Fruit fly (Drosophila melanogaster) whole organism, embryonic: ENCODE measurements around the gene CG7841.

Source experiments
- ATbp ChIP-seq: fragments of 200-800 bp; sonication (Bioruptor generic); optimal IDR thresholded peaks from 2 replicates; lab custom pipeline; 2017; ENCODE audit warnings: missing biosample characterization, mild to moderate bottlenecking, missing genetic modification characterization, missing genetic modification reagents
- Aef1 ChIP-seq: fragments of 200-800 bp; sonication (Bioruptor generic); IDR thresholded peaks from 3 replicates; pipeline ENCODE4 v1.3.6; 2022; ENCODE audit warnings: missing biosample characterization, missing genetic modification characterization
- Awh ChIP-seq: fragments of 200-800 bp; sonication (Bioruptor generic); IDR thresholded peaks from 2 replicates; pipeline ENCODE4, ENCODE4 v1.3.6; 2022; ENCODE audit warnings: missing biosample characterization, missing genetic modification characterization
- BEAF-32 ChIP-seq: fragments of 200-800 bp; sonication (Bioruptor generic); optimal IDR thresholded peaks from 3 replicates; lab custom pipeline; 2017; ENCODE audit warnings: missing biosample characterization, missing genetic modification characterization, mild to moderate bottlenecking, moderate library complexity, missing genetic modification reagents
- C15 ChIP-seq: fragments of 200-800 bp; sonication (Bioruptor generic); IDR thresholded peaks from 3 replicates; pipeline ENCODE4 v1.3.6; 2022; ENCODE audit warnings: missing biosample characterization, missing genetic modification characterization
- CG10366 ChIP-seq: fragments of 200-800 bp; sonication (Bioruptor generic); IDR thresholded peaks from 2 replicates; pipeline ENCODE4 v1.3.6; 2022; ENCODE audit warnings: missing biosample characterization, missing genetic modification characterization
- CG10431 ChIP-seq: fragments of 200-800 bp; sonication (Bioruptor generic); optimal IDR thresholded peaks from 3 replicates; lab custom pipeline; 2018; ENCODE audit warnings: missing biosample characterization, mild to moderate bottlenecking, missing genetic modification characterization
- CG10565 ChIP-seq: fragments of 200-800 bp; sonication (Bioruptor generic); optimal IDR thresholded peaks from 3 replicates; lab custom pipeline; 2016; ENCODE audit warnings: missing biosample characterization, mild to moderate bottlenecking, missing genetic modification characterization
- CG1233 ChIP-seq: fragments of 200-800 bp; sonication (Bioruptor generic); optimal IDR thresholded peaks from 4 replicates; lab custom pipeline; 2018; ENCODE audit warnings: missing biosample characterization, mild to moderate bottlenecking, missing genetic modification characterization
- CG15696 ChIP-seq: fragments of 200-800 bp; sonication (Bioruptor generic); optimal IDR thresholded peaks from 2 replicates; lab custom pipeline; 2019; ENCODE audit warnings: missing biosample characterization, mild to moderate bottlenecking, missing genetic modification characterization, moderate library complexity
- CG17186 ChIP-seq: fragments of 200-800 bp; sonication (Bioruptor generic); optimal IDR thresholded peaks from 3 replicates; lab custom pipeline; 2017; ENCODE audit warnings: missing biosample characterization, missing genetic modification reagents, missing genetic modification characterization
- CG2678 ChIP-seq: fragments of 200-800 bp; sonication (Bioruptor generic); optimal IDR thresholded peaks from 3 replicates; lab custom pipeline; 2019; ENCODE audit warnings: missing biosample characterization, mild to moderate bottlenecking, missing genetic modification characterization, moderate library complexity
- CG31224 ChIP-seq: fragments of 200-800 bp; sonication (Bioruptor generic); IDR thresholded peaks from 2 replicates; pipeline ENCODE4 v1.3.6; 2022; ENCODE audit warnings: missing biosample characterization, missing genetic modification characterization
- CG31365 ChIP-seq: fragments of 200-800 bp; sonication (Bioruptor generic); optimal IDR thresholded peaks from 2 replicates; lab custom pipeline; 2018; ENCODE audit warnings: missing biosample characterization, mild to moderate bottlenecking, missing genetic modification characterization
- CG43689 ChIP-seq: fragments of 200-800 bp; sonication (Bioruptor generic); IDR thresholded peaks from 2 replicates; pipeline ENCODE4 v1.3.6; 2022; ENCODE audit warnings: missing biosample characterization, missing genetic modification characterization
- CG6654 ChIP-seq: fragments of 200-800 bp; sonication (Bioruptor generic); optimal IDR thresholded peaks from 2 replicates; lab custom pipeline; 2017; ENCODE audit warnings: missing biosample characterization, mild to moderate bottlenecking, missing genetic modification characterization
- CG7745 ChIP-seq: fragments of 200-800 bp; sonication (Bioruptor generic); optimal IDR thresholded peaks from 2 replicates; lab custom pipeline; 2018; ENCODE audit warnings: missing biosample characterization, mild to moderate bottlenecking, missing genetic modification characterization, moderate library complexity
- CG8924 ChIP-seq: fragments of 200-800 bp; optimal IDR thresholded peaks from 3 replicates; lab custom pipeline; 2019; ENCODE audit warnings: missing biosample characterization, mild to moderate bottlenecking, missing genetic modification characterization, moderate library complexity
- Camta ChIP-seq: fragments of 200-800 bp; sonication (Bioruptor generic); optimal IDR thresholded peaks from 2 replicates; lab custom pipeline; 2016; ENCODE audit warnings: missing biosample characterization, missing genetic modification characterization
- D19A ChIP-seq: fragments of 200-800 bp; optimal IDR thresholded peaks from 3 replicates; lab custom pipeline; 2019; ENCODE audit warnings: missing biosample characterization, mild to moderate bottlenecking, missing genetic modification characterization, moderate library complexity
- Dbx ChIP-seq: fragments of 200-800 bp; sonication (Bioruptor generic); IDR thresholded peaks from 3 replicates; pipeline ENCODE4 v1.3.6; 2022; ENCODE audit warnings: missing biosample characterization, missing genetic modification characterization
- Doc2 ChIP-seq: fragments of 200-800 bp; sonication (Bioruptor generic); IDR thresholded peaks from 2 replicates; pipeline ENCODE4 v1.3.6; 2022; ENCODE audit warnings: missing biosample characterization, missing genetic modification characterization
- Gsc ChIP-seq: fragments of 200-800 bp; sonication (Bioruptor generic); IDR thresholded peaks from 2 replicates; pipeline ENCODE4 v1.3.6; 2022; ENCODE audit warnings: missing biosample characterization, missing genetic modification characterization
- HHEX ChIP-seq: fragments of 200-800 bp; sonication (Bioruptor generic); optimal IDR thresholded peaks from 3 replicates; lab custom pipeline; 2017; ENCODE audit warnings: missing biosample characterization, mild to moderate bottlenecking, missing genetic modification characterization, missing genetic modification reagents
- Hmx ChIP-seq: fragments of 200-800 bp; sonication (Bioruptor generic); optimal IDR thresholded peaks from 2 replicates; lab custom pipeline; 2016; ENCODE audit warnings: missing biosample characterization, missing genetic modification characterization
- Hsf ChIP-seq: fragments of 200-800 bp; sonication (Bioruptor generic); optimal IDR thresholded peaks from 3 replicates; lab custom pipeline; 2016; ENCODE audit warnings: missing biosample characterization, missing genetic modification characterization
- Kr ChIP-seq: fragments of 200-800 bp; sonication (Bioruptor generic); optimal IDR thresholded peaks from 2 replicates; lab custom pipeline; 2017; ENCODE audit warnings: missing biosample characterization, mild to moderate bottlenecking, missing genetic modification characterization
- Oaz ChIP-seq: fragments of 200-800 bp; sonication (Bioruptor generic); IDR thresholded peaks from 2 replicates; pipeline ENCODE4 v1.3.6; 2022; ENCODE audit warnings: missing biosample characterization, missing genetic modification characterization
- Optix ChIP-seq: fragments of 200-800 bp; sonication (Bioruptor generic); IDR thresholded peaks from 3 replicates; pipeline ENCODE4 v1.3.6; 2022; ENCODE audit warnings: missing biosample characterization, missing genetic modification characterization
- Six4 ChIP-seq: fragments of 200-800 bp; sonication (Bioruptor generic); optimal IDR thresholded peaks from 2 replicates; lab custom pipeline; 2016; ENCODE audit warnings: missing biosample characterization, missing genetic modification characterization
- Sox100B ChIP-seq: fragments of 200-800 bp; sonication (Bioruptor generic); optimal IDR thresholded peaks from 3 replicates; lab custom pipeline; 2018; ENCODE audit warnings: missing biosample characterization, mild to moderate bottlenecking, missing genetic modification characterization
- Sox102F ChIP-seq: fragments of 200-800 bp; sonication (Bioruptor generic); optimal IDR thresholded peaks from 2 replicates; lab custom pipeline; 2018; ENCODE audit warnings: missing biosample characterization, mild to moderate bottlenecking, missing genetic modification characterization, moderate library complexity
- Spps ChIP-seq: fragments of 200-800 bp; sonication (Bioruptor generic); optimal IDR thresholded peaks from 2 replicates; lab custom pipeline; 2018; ENCODE audit warnings: missing biosample characterization, mild to moderate bottlenecking, missing genetic modification characterization
- ab ChIP-seq: fragments of 200-800 bp; sonication (Bioruptor generic); optimal IDR thresholded peaks from 2 replicates; lab custom pipeline; 2016; ENCODE audit warnings: missing biosample characterization, missing genetic modification characterization
- amos ChIP-seq: fragments of 200-800 bp; sonication (Bioruptor generic); IDR thresholded peaks from 2 replicates; pipeline ENCODE4 v1.3.6; 2022; ENCODE audit warnings: missing biosample characterization, missing genetic modification characterization; ENCODE audit not compliant: partially characterized antibody
- bbx ChIP-seq: fragments of 200-800 bp; sonication (Bioruptor generic); IDR thresholded peaks from 2 replicates; pipeline ENCODE4 v1.3.6; 2022; ENCODE audit warnings: missing biosample characterization, missing genetic modification characterization; ENCODE audit not compliant: partially characterized antibody
- cato ChIP-seq: fragments of 200-800 bp; sonication (Bioruptor generic); optimal IDR thresholded peaks from 2 replicates; lab custom pipeline; 2016; ENCODE audit warnings: missing biosample characterization, missing genetic modification characterization, borderline replicate concordance
- chn ChIP-seq: fragments of 200-800 bp; sonication (Bioruptor generic); optimal IDR thresholded peaks from 2 replicates; lab custom pipeline; 2016; ENCODE audit warnings: missing biosample characterization, missing genetic modification characterization
- crp ChIP-seq, 2 experiments: fragments of 200-800 bp; sonication (Bioruptor generic); optimal IDR thresholded peaks; 2 replicates in 1 of 2; 3 replicates in 1 of 2; lab custom pipeline; 2017; ENCODE audit warnings: missing biosample characterization in 2 of 2, missing genetic modification characterization in 2 of 2, mild to moderate bottlenecking in 1 of 2, moderate library complexity in 1 of 2
- cwo ChIP-seq: fragments of 200-800 bp; sonication (Bioruptor generic); optimal IDR thresholded peaks from 3 replicates; lab custom pipeline; 2017; ENCODE audit warnings: missing biosample characterization, missing genetic modification characterization, mild to moderate bottlenecking, moderate library complexity, missing genetic modification reagents
- dan ChIP-seq: fragments of 200-800 bp; sonication (Bioruptor generic); IDR thresholded peaks from 2 replicates; pipeline ENCODE4 v1.3.6; 2022; ENCODE audit warnings: missing biosample characterization, missing genetic modification characterization
- dpn ChIP-seq, 2 experiments: fragments of 200-800 bp; sonication (Bioruptor generic); optimal IDR thresholded peaks; 3 replicates each; lab custom pipeline; 2016; ENCODE audit warnings: missing biosample characterization in 2 of 2, missing genetic modification characterization in 2 of 2
- emc ChIP-seq: fragments of 200-800 bp; sonication (Bioruptor generic); optimal IDR thresholded peaks from 2 replicates; lab custom pipeline; 2016; ENCODE audit warnings: missing biosample characterization, missing genetic modification characterization
- fd102C ChIP-seq: fragments of 200-800 bp; sonication (Bioruptor generic); optimal IDR thresholded peaks from 2 replicates; lab custom pipeline; 2018; ENCODE audit warnings: missing biosample characterization, mild to moderate bottlenecking, missing genetic modification characterization, moderate library complexity
- insv ChIP-seq, 2 experiments: fragments of 200-800 bp; sonication (Bioruptor generic); optimal IDR thresholded peaks; 3 replicates each; lab custom pipeline; 2016 to 2018; ENCODE audit warnings: missing biosample characterization in 2 of 2, missing genetic modification characterization in 2 of 2
- klu ChIP-seq: fragments of 200-800 bp; sonication (Bioruptor generic); IDR thresholded peaks from 2 replicates; pipeline ENCODE4 v1.3.6; 2022; ENCODE audit warnings: missing biosample characterization, missing genetic modification characterization
- pnt ChIP-seq: fragments of 200-800 bp; sonication (Bioruptor generic); optimal IDR thresholded peaks from 3 replicates; lab custom pipeline; 2016; ENCODE audit warnings: missing biosample characterization, missing genetic modification characterization
- pum ChIP-seq: fragments of 200-800 bp; sonication (Bioruptor generic); optimal IDR thresholded peaks from 2 replicates; lab custom pipeline; 2016; ENCODE audit warnings: missing biosample characterization, missing genetic modification characterization
- repo ChIP-seq: fragments of 200-800 bp; sonication (Bioruptor generic); optimal IDR thresholded peaks from 2 replicates; lab custom pipeline; 2016; ENCODE audit warnings: missing biosample characterization, missing genetic modification characterization

Gene CG7841

dm6 chr3L:15537916-15538581, 30.0 kb upstream of the CG7841 start (continued):
- peak; percentile 77 for TF ChIP-seq CG8924 (tag; lab: Kevin White, UChicago)
- 0 out of 3 replicates have a peak, but pooled peaks have one; percentile 10 for TF ChIP-seq Aef1 (GFP tag; lab: Robert Waterston, UW)
- TF ChIP-seq repo (GFP tag; lab: Kevin White, UChicago), result no peak
- peak; percentile 44; the same call in 1 of the 2 replicates for TF ChIP-seq klu (GFP tag; lab: Robert Waterston, UW)
- TF ChIP-seq BEAF-32 (GFP tag; lab: Kevin White, UChicago), result no peak
- TF ChIP-seq bbx (GFP tag; lab: Robert Waterston, UW), result no peak
- TF ChIP-seq ATbp (GFP tag; lab: Kevin White, UChicago), result peak; percentile 54
- no peak for TF ChIP-seq CG7745 (tag; lab: Kevin White, UChicago)
- no peak for TF ChIP-seq CG43689 (GFP tag; lab: Robert Waterston, UW)
- 0 out of 2 replicates have a peak, but pooled peaks have one; percentile 16 for TF ChIP-seq Awh (GFP tag; lab: Robert Waterston, UW)
- TF ChIP-seq C15 (GFP tag; lab: Robert Waterston, UW), result no peak
- peak; percentile 6 for TF ChIP-seq CG10431 (GFP tag; lab: Kevin White, UChicago)
- TF ChIP-seq Optix (GFP tag; lab: Robert Waterston, UW), result no peak
- peak; percentile 0 for TF ChIP-seq Six4 (GFP tag; lab: Kevin White, UChicago)
- no peak for TF ChIP-seq ab
- TF ChIP-seq CG10366, result peak; percentile 35; the same call in 1 of the 2 replicates
- TF ChIP-seq Gsc (GFP tag; lab: Robert Waterston, UW), result no peak
- peak; percentile 28; the same call in 2 of the 3 replicates for TF ChIP-seq Dbx (GFP tag; lab: Robert Waterston, UW)
- TF ChIP-seq Camta (GFP tag; lab: Kevin White, UChicago), result peak; percentile 35
- no peak for TF ChIP-seq insv (GFP tag; optimal IDR thresholded peaks at IDR 0.05; lab: Kevin White, UChicago)
- peak; percentile 63 for TF ChIP-seq HHEX (GFP tag; lab: Kevin White, UChicago)
- TF ChIP-seq cwo, result peak; percentile 63
- peak; percentile 50 for TF ChIP-seq CG1233 (GFP tag; lab: Kevin White, UChicago)
- peak; percentile 87 for TF ChIP-seq CG2678 (tag; lab: Kevin White, UChicago)
- TF ChIP-seq Kr (GFP tag; lab: Kevin White, UChicago), result no peak
- TF ChIP-seq Doc2, result no peak
- TF ChIP-seq CG15696 (tag; lab: Kevin White, UChicago), result peak; percentile 46
- TF ChIP-seq Sox100B (GFP tag; lab: Kevin White, UChicago), result peak; percentile 75
- peak; percentile 46 for TF ChIP-seq pum (GFP tag; lab: Kevin White, UChicago)
- peak; percentile 67 for TF ChIP-seq Hsf (GFP tag; lab: Kevin White, UChicago)
- no peak for TF ChIP-seq CG31224 (GFP tag; lab: Robert Waterston, UW)
- TF ChIP-seq dan (GFP tag; lab: Robert Waterston, UW), result no peak
- peak; percentile 35 for TF ChIP-seq Spps (tag; lab: Kevin White, UChicago)
- TF ChIP-seq Oaz (GFP tag; lab: Robert Waterston, UW), result no peak
- TF ChIP-seq CG17186 (GFP tag; lab: Kevin White, UChicago), result no peak
- TF ChIP-seq crp (GFP tag; optimal IDR thresholded peaks at IDR 0.05; lab: Kevin White, UChicago), result peak in 1 of 2 experiments; percentile 23
- peak; percentile 19 for TF ChIP-seq CG6654 (GFP tag; lab: Kevin White, UChicago)
- peak; percentile 83 for TF ChIP-seq Sox102F (GFP tag; lab: Kevin White, UChicago)
- TF ChIP-seq D19A, result peak; percentile 58
- TF ChIP-seq fd102C (GFP tag; lab: Kevin White, UChicago), result no peak
- TF ChIP-seq CG31365 (tag; lab: Kevin White, UChicago), result no peak
- peak; percentile 2 for TF ChIP-seq pnt (GFP tag; lab: Kevin White, UChicago)
- peak; percentile 57 for TF ChIP-seq cato (GFP tag; lab: Kevin White, UChicago)
- peak; percentile 49 for TF ChIP-seq Hmx
- TF ChIP-seq CG10565 (GFP tag; lab: Kevin White, UChicago), result no peak
- no peak for TF ChIP-seq amos
- peak; percentile 19 for TF ChIP-seq chn (GFP tag; lab: Kevin White, UChicago)
- TF ChIP-seq dpn (GFP tag; optimal IDR thresholded peaks at IDR 0.05; lab: Kevin White, UChicago), result peak; percentile 35 to 36
- TF ChIP-seq emc (GFP tag; lab: Kevin White, UChicago), result no peak
